Worm (Caenorhabditis elegans) whole organism, L4 larva: ENCODE results near the gene srw-102.

Source experiments
- nhr-11 ChIP-seq: fragments of 150-350 bp; optimal IDR thresholded peaks from 2 replicates; lab custom pipeline; 2014; ENCODE audit warnings: missing biosample characterization, missing genetic modification characterization
- unc-39 ChIP-seq: sonication (generic microtip); optimal IDR thresholded peaks from 2 replicates; lab custom pipeline; 2017; ENCODE audit warnings: missing biosample characterization, missing genetic modification characterization

DNA sequence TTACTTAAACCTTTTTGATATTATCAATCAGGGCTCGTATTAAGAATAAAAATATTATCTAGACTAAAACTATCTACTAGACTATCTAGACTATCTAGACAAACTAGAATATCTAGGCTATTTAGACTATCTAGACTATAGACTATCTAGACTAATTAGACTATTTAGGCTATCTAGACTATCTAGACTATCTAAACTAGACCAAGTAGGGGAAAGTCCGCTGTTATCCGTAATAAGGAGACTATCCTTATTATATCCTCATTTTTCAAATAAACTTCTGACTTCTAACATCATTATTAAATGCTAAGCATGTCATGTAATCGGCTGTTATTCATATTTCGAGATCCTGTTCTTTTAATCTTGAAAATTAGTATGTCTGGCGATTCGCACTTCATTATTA is 1.9 kb downstream of the srw-102 start, which contains the start of gene srw-101:
- TF ChIP-seq unc-39 (tag; lab: Kevin White, UChicago) (no peak), nhr-11 (tag; lab: Kevin White, UChicago) (no peak)
